Worm (Caenorhabditis elegans) whole organism, young adult: ENCODE results near the gene srh-274.
"Not testable (repeated sequence)": the region's sequence is repeated elsewhere in the genome, so short reads cannot be mapped to it uniquely, and the experiment has no call there.

ENCODE experiments used
- F52B5.7 ChIP-seq: sonication (generic microtip); optimal IDR thresholded peaks from 2 replicates; lab custom pipeline; 2016; ENCODE audit warnings: mild to moderate bottlenecking, missing genetic modification characterization, missing compliant biosample characterization
- hlh-26 ChIP-seq: fragments of 200-800 bp; sonication (Bioruptor generic); conservative IDR thresholded peaks from 2 replicates; pipeline ENCODE4 v1.3.6; 2022; ENCODE audit warnings: missing genetic modification reagents, missing genetic modification characterization, missing compliant biosample characterization
- lsy-27 ChIP-seq: sonication (generic microtip); optimal IDR thresholded peaks from 2 replicates; lab custom pipeline; 2017; ENCODE audit warnings: missing genetic modification characterization, mild to moderate bottlenecking, missing compliant biosample characterization, antibody characterized with exemption, missing genotype, borderline replicate concordance; ENCODE audit not compliant: insufficient read depth
- nfya-1 ChIP-seq: sonication (generic microtip); optimal IDR thresholded peaks from 2 replicates; lab custom pipeline; 2017; ENCODE audit warnings: antibody characterized with exemption, missing compliant biosample characterization, missing genetic modification characterization, borderline replicate concordance; ENCODE audit not compliant: insufficient read depth
- pha-4 ChIP-seq: fragments of 150-350 bp; sonication (generic microtip); optimal IDR thresholded peaks from 2 replicates; lab custom pipeline; 2014; ENCODE audit warnings: missing biosample characterization, missing genetic modification reagents, missing genetic modification characterization

DNA sequence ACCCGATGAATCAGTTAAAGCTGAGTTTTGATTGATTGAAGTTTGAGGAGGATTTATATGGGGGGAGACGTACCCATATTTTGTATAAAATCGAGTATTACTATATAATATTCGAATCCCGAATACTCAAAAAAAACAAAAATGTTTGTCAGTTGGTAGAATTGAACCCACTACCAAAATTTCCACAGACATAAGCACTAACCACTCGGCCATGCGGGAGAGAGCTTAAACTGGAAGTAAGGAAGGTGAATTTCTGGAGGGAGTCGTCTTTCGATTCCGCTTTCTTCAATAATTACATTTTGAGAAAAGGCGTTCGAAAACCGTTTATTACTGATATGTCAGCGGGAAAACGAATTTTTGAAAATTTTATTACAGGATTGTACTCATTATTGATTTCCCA is 5.8 kb upstream of the srh-274 start:
- not testable (repeated sequence) for TF ChIP-seq nfya-1 (tag; lab: Kevin White, UChicago); hlh-26; lsy-27 (tag; lab: Kevin White, UChicago); pha-4 (tag; lab: Kevin White, UChicago); F52B5.7 (tag; lab: Kevin White, UChicago)
